Worm (Caenorhabditis elegans): ENCODE measurements around the gene cash-1.

DNA sequence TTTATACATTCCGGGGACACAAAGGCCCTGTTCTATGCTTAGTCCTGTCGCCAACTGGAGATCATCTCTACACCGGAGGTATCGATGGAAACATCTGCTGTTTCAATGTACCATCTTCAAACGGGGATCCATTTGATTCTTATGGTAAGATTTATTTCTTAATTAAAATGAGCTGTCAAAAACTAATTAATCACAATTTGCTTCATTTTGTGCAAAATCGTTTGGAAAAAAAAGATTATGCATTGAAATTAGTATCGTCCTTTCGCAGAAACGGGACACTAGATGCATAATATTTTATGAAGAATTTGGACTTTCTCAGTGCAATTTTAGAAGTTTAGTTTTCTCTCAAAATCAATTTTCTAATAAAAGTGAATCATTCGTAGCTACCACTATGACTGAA, 1.8 kb downstream of the cash-1 start:
- TF ChIP-seq tbx-11 (GFP tag; IDR thresholded peaks at IDR 0.05) (no peak), flt-1 (GFP tag; IDR thresholded peaks at IDR 0.05) (no peak), ama-1 (optimal IDR thresholded peaks at IDR 0.05) (no peak), scrt-1 (GFP tag; IDR thresholded peaks at IDR 0.05) (no peak), hnd-1 (tag; optimal IDR thresholded peaks at IDR 0.05) (no peak), tbx-37 (GFP tag; conservative IDR thresholded peaks at IDR 0.05) (no peak), tra-4 (tag; optimal IDR thresholded peaks at IDR 0.05) (no peak)

All from whole organism, early embryonic.